Fruit fly (Drosophila melanogaster) whole organism, adult: ENCODE data around the gene MKP-4.

Source experiments
- CG11617 ChIP-seq: fragments of 200-800 bp; sonication (Bioruptor generic); optimal IDR thresholded peaks from 2 replicates; lab custom pipeline; 2017; ENCODE audit warnings: mild to moderate bottlenecking, missing biosample characterization, missing genetic modification reagents, missing genetic modification characterization
- CG12768 ChIP-seq: fragments of 200-800 bp; sonication (Bioruptor generic); optimal IDR thresholded peaks from 2 replicates; lab custom pipeline; 2017; ENCODE audit warnings: missing biosample characterization, missing genetic modification characterization, mild to moderate bottlenecking, moderate library complexity, missing genetic modification reagents
- CG1620 ChIP-seq: fragments of 200-800 bp; sonication (Bioruptor generic); optimal IDR thresholded peaks from 2 replicates; lab custom pipeline; 2016; ENCODE audit warnings: missing biosample characterization, missing genetic modification characterization
- CG33017 ChIP-seq: fragments of 200-800 bp; sonication (Bioruptor generic); optimal IDR thresholded peaks from 2 replicates; lab custom pipeline; 2018; ENCODE audit warnings: missing biosample characterization, mild to moderate bottlenecking, missing genetic modification characterization, moderate library complexity
- CG5204 ChIP-seq: fragments of 200-800 bp; sonication (Bioruptor generic); optimal IDR thresholded peaks from 2 replicates; lab custom pipeline; 2016; ENCODE audit warnings: missing biosample characterization, missing genetic modification characterization
- Clk ChIP-seq: fragments of 200-800 bp; sonication (Bioruptor generic); optimal IDR thresholded peaks from 2 replicates; lab custom pipeline; 2017; ENCODE audit warnings: missing biosample characterization, missing genetic modification characterization
- Hr96 ChIP-seq: fragments of 200-800 bp; sonication (Bioruptor generic); optimal IDR thresholded peaks from 2 replicates; lab custom pipeline; 2016; ENCODE audit warnings: missing biosample characterization, missing genetic modification characterization
- cic ChIP-seq: fragments of 200-800 bp; sonication (Bioruptor generic); optimal IDR thresholded peaks from 2 replicates; lab custom pipeline; 2017; ENCODE audit warnings: missing biosample characterization, mild to moderate bottlenecking, missing genetic modification characterization, moderate library complexity
- kay ChIP-seq: fragments of 200-800 bp; sonication (Bioruptor generic); peaks from one replicate; lab custom pipeline; 2016; ENCODE audit warnings: missing biosample characterization, missing genetic modification characterization, borderline replicate concordance
- ovo ChIP-seq: fragments of 200-800 bp; sonication (Bioruptor generic); optimal IDR thresholded peaks from 2 replicates; lab custom pipeline; 2016; ENCODE audit warnings: missing biosample characterization, missing genetic modification characterization
- tj ChIP-seq: fragments of 200-800 bp; sonication (Bioruptor generic); optimal IDR thresholded peaks from 3 replicates; lab custom pipeline; 2017; ENCODE audit warnings: missing biosample characterization, mild to moderate bottlenecking, missing genetic modification characterization, moderate library complexity
- toe ChIP-seq: fragments of 200-800 bp; sonication (Bioruptor generic); optimal IDR thresholded peaks from 2 replicates; lab custom pipeline; 2016; ENCODE audit warnings: missing biosample characterization, missing genetic modification characterization

DNA sequence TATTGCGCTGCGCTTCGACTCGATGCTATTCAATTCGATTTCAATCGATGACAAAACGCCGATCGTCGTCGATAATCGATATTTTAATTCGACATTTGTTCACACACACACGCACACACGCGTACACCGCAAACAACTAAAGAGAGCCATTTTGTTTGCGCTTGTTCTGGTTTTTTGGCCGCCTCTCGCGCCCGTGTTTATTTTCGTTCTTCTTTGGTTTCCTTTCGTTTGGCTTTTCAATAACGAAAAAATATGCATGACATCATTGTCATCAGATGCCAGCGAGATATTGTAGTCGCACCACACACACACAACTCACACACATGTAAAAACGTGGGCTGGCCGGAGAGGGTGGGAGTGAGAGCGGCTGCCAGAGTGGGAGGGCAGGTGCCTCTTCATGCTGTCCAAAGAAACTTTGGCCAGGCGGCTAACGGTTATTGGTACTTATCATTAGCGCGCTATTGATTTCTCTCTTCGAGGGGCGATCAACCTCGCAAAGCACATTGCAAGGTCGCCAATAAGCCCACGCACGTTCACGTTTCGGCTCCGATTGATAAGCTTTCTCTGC, 14.8 kb upstream of the MKP-4 start:
- TF ChIP-seq Clk (GFP tag; lab: Kevin White, UChicago) (no peak), CG11617 (no peak), CG33017 (tag; lab: Kevin White, UChicago) (no peak), CG12768 (GFP tag; lab: Kevin White, UChicago) (no peak), kay (GFP tag; lab: Kevin White, UChicago) (no peak), tj (GFP tag; lab: Kevin White, UChicago) (no peak), toe (GFP tag; lab: Kevin White, UChicago) (no peak), Hr96 (GFP tag; lab: Kevin White, UChicago) (no peak), ovo (GFP tag; lab: Kevin White, UChicago) (no peak), cic (GFP tag; lab: Kevin White, UChicago) (no peak), CG1620 (GFP tag; lab: Kevin White, UChicago) (no peak), CG5204 (GFP tag; lab: Kevin White, UChicago) (no peak)
